Fruit fly (Drosophila melanogaster) whole organism, pupa: ENCODE measurements around the gene CG13102.

Experiments used
- CG12605 ChIP-seq: fragments of 200-800 bp; sonication (Bioruptor generic); IDR thresholded peaks from 2 replicates; pipeline ENCODE4 v1.3.6; 2022; ENCODE audit warnings: missing biosample characterization, missing genetic modification characterization
- CG13204 ChIP-seq: fragments of 200-800 bp; sonication (Bioruptor generic); optimal IDR thresholded peaks from 2 replicates; lab custom pipeline; 2018; ENCODE audit warnings: missing biosample characterization, mild to moderate bottlenecking, missing genetic modification characterization, moderate library complexity
- CG14655 ChIP-seq: fragments of 200-800 bp; sonication (Bioruptor generic); optimal IDR thresholded peaks from 3 replicates; lab custom pipeline; 2017; ENCODE audit warnings: mild to moderate bottlenecking, missing biosample characterization, missing genetic modification reagents, missing genetic modification characterization
- CG15710 ChIP-seq: fragments of 200-800 bp; sonication (Bioruptor generic); optimal IDR thresholded peaks from 2 replicates; lab custom pipeline; 2018; ENCODE audit warnings: missing biosample characterization, mild to moderate bottlenecking, missing genetic modification characterization, moderate library complexity
- CG34367 ChIP-seq: fragments of 200-800 bp; sonication (Bioruptor generic); optimal IDR thresholded peaks from 2 replicates; lab custom pipeline; 2018; ENCODE audit warnings: missing biosample characterization, mild to moderate bottlenecking, missing genetic modification characterization
- CG4496 ChIP-seq: fragments of 200-800 bp; sonication (Bioruptor generic); IDR thresholded peaks from 3 replicates; pipeline ENCODE4 v1.3.6; 2022; ENCODE audit warnings: missing biosample characterization, missing genetic modification characterization
- CG8301 ChIP-seq: fragments of 200-800 bp; sonication (Bioruptor generic); optimal IDR thresholded peaks from 2 replicates; lab custom pipeline; 2018; ENCODE audit warnings: missing biosample characterization, mild to moderate bottlenecking, missing genetic modification characterization
- D1 ChIP-seq: fragments of 200-800 bp; sonication (Bioruptor generic); optimal IDR thresholded peaks from 2 replicates; lab custom pipeline; 2018; ENCODE audit warnings: missing biosample characterization, mild to moderate bottlenecking, missing genetic modification characterization, moderate library complexity
- EcR ChIP-seq: fragments of 200-800 bp; sonication (Bioruptor generic); optimal IDR thresholded peaks from 3 replicates; lab custom pipeline; 2019; ENCODE audit warnings: missing biosample characterization, missing genetic modification characterization, mild to moderate bottlenecking, moderate library complexity, missing genetic modification reagents
- Pif1A ChIP-seq: fragments of 200-800 bp; sonication (Bioruptor generic); optimal IDR thresholded peaks from 3 replicates; lab custom pipeline; 2016; ENCODE audit warnings: missing biosample characterization, missing genetic modification characterization
- Snoo ChIP-seq: fragments of 200-800 bp; sonication (Bioruptor generic); optimal IDR thresholded peaks from 3 replicates; lab custom pipeline; 2017; ENCODE audit warnings: missing biosample characterization, mild to moderate bottlenecking, missing genetic modification characterization, inconsistent platforms

dm6 chr2L:9011543-9012238 lies at the start of gene CG13102:
- TF ChIP-seq Pif1A (GFP tag; lab: Kevin White, UChicago), result no peak
- no peak for TF ChIP-seq CG4496 (GFP tag; lab: Robert Waterston, UW)
- TF ChIP-seq CG13204 (GFP tag; lab: Kevin White, UChicago), result no peak
- no peak for TF ChIP-seq CG14655 (GFP tag; lab: Kevin White, UChicago)
- no peak for TF ChIP-seq D1 (tag; lab: Kevin White, UChicago)
- no peak for TF ChIP-seq EcR
- no peak for TF ChIP-seq CG12605 (GFP tag; lab: Robert Waterston, UW)
- TF ChIP-seq Snoo (tag; lab: Kevin White, UChicago), result no peak
- no peak for TF ChIP-seq CG8301 (tag; lab: Kevin White, UChicago)
- no peak for TF ChIP-seq CG15710 (tag; lab: Kevin White, UChicago)
- no peak for TF ChIP-seq CG34367 (tag; lab: Kevin White, UChicago)
